Fruit fly (Drosophila melanogaster): Measurements from ENCODE around the gene IleRS-m.

dm6 chr3L:16050887-16051258 lies 49.2 kb upstream of the IleRS-m start, which contains the start of gene Diap1:
- TF ChIP-seq bab1 (GFP tag; optimal IDR thresholded peaks at IDR 0.05) = peak; percentile 33
- no peak for TF ChIP-seq tj (GFP tag; optimal IDR thresholded peaks at IDR 0.05)
- TF ChIP-seq CG12768 (GFP tag; optimal IDR thresholded peaks at IDR 0.05) = no peak
